Worm (Caenorhabditis elegans) whole organism, early embryonic: ENCODE measurements around the gene Y51A2B.2.
"Not testable (repeated sequence)": the region's sequence is repeated elsewhere in the genome, so short reads cannot be mapped to it uniquely, and the experiment has no call there.

ENCODE experiments used
- B0310.2 ChIP-seq: sonication (generic microtip); optimal IDR thresholded peaks from 2 replicates; lab custom pipeline; 2016; ENCODE audit warnings: mild to moderate bottlenecking, missing genetic modification characterization, missing compliant biosample characterization
- F13C5.2 ChIP-seq: sonication (generic microtip); optimal IDR thresholded peaks from 2 replicates; lab custom pipeline; 2017; ENCODE audit warnings: mild to moderate bottlenecking, missing genetic modification characterization, inconsistent platforms, missing compliant biosample characterization
- aly-1 ChIP-seq: sonication (generic microtip); optimal IDR thresholded peaks from 2 replicates; lab custom pipeline; 2016; ENCODE audit warnings: missing genetic modification characterization, missing compliant biosample characterization
- ama-1 ChIP-seq: fragments of 150-350 bp; optimal IDR thresholded peaks from 2 replicates; lab custom pipeline; 2014
- ceh-13 ChIP-seq: fragments of 200-800 bp; sonication (Bioruptor generic); optimal IDR thresholded peaks from 2 replicates; lab custom pipeline; 2018; ENCODE audit warnings: mild to moderate bottlenecking, missing genetic modification characterization, missing compliant biosample characterization
- ceh-36 ChIP-seq: sonication (generic microtip); optimal IDR thresholded peaks from 2 replicates; lab custom pipeline; 2016; ENCODE audit warnings: missing genetic modification characterization, inconsistent platforms, missing compliant biosample characterization
- ets-7 ChIP-seq: sonication (generic microtip); optimal IDR thresholded peaks from 2 replicates; lab custom pipeline; 2016; ENCODE audit warnings: missing genotype, missing genetic modification characterization, missing compliant biosample characterization
- flt-1 ChIP-seq: fragments of 200-800 bp; sonication (Bioruptor generic); IDR thresholded peaks from 2 replicates; pipeline ENCODE4 v1.3.6; 2022; ENCODE audit warnings: missing genetic modification characterization, missing compliant biosample characterization
- hmbx-1 ChIP-seq: sonication (generic microtip); optimal IDR thresholded peaks from 2 replicates; lab custom pipeline; 2016; ENCODE audit warnings: mild to moderate bottlenecking, missing genetic modification characterization, missing compliant biosample characterization
- hmg-4 ChIP-seq: fragments of 200-800 bp; sonication (Bioruptor generic); optimal IDR thresholded peaks from 2 replicates; lab custom pipeline; 2018; ENCODE audit warnings: mild to moderate bottlenecking, missing genetic modification characterization, missing compliant biosample characterization
- hnd-1 ChIP-seq: sonication (generic microtip); optimal IDR thresholded peaks from 2 replicates; lab custom pipeline; 2016; ENCODE audit warnings: missing genetic modification characterization, missing compliant biosample characterization
- pes-1 ChIP-seq: fragments of 200-800 bp; sonication (Bioruptor generic); IDR thresholded peaks from 2 replicates; pipeline ENCODE4 v1.3.6; 2022; ENCODE audit warnings: missing genetic modification reagents, missing genetic modification characterization, missing compliant biosample characterization
- scrt-1 ChIP-seq: fragments of 200-800 bp; sonication (Bioruptor generic); IDR thresholded peaks from 2 replicates; pipeline ENCODE4 v1.3.6; 2022; ENCODE audit warnings: missing genetic modification characterization, missing compliant biosample characterization
- sea-1 ChIP-seq: fragments of 200-800 bp; sonication (Bioruptor generic); conservative IDR thresholded peaks from 2 replicates; pipeline ENCODE4 v1.3.6; 2022; ENCODE audit warnings: missing genetic modification characterization, missing compliant biosample characterization
- tbx-11 ChIP-seq: fragments of 200-800 bp; sonication (Bioruptor generic); IDR thresholded peaks from 2 replicates; pipeline ENCODE4 v1.3.6; 2022; ENCODE audit warnings: missing genetic modification characterization, missing compliant biosample characterization
- tbx-37 ChIP-seq: fragments of 200-800 bp; sonication (Bioruptor generic); conservative IDR thresholded peaks from 2 replicates; pipeline ENCODE4 v1.3.6; 2022; ENCODE audit warnings: missing genetic modification reagents, missing genetic modification characterization, missing compliant biosample characterization
- tra-4 ChIP-seq: sonication (generic microtip); optimal IDR thresholded peaks from 2 replicates; lab custom pipeline; 2017; ENCODE audit warnings: missing genetic modification characterization, missing compliant biosample characterization

The Y51A2B.2 gene

DNA sequence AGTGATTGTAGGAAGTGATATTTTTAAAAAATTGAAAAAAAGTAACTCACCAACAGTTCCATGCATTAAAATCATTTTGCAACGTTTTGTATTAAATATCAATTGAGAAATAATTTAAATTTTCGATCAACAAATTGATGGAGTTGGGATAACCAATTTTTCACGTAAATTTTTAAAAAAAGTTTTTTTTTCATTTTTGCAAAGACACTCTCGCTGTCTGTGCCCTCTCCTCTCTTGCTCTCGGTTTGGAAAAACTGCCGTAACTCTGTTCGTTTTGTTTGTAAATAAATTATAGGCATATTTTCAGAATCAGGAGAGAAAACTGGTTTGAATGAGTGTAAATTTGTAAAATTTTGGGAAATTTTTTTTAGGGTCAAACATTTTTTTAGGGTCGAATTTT is 23.5 kb downstream of the Y51A2B.2 start, which contains the start of gene Y51A2B.16:
TSS of gene Y51A2B.16 (minus strand) at position 101 of the 400 bp plus-strand sequence.
- no peak for TF ChIP-seq tbx-37 (GFP tag; lab: Robert Waterston, UW)
- no peak for TF ChIP-seq flt-1 (GFP tag; lab: Robert Waterston, UW)
- no peak for TF ChIP-seq ets-7 (tag; lab: Kevin White, UChicago)
- TF ChIP-seq pes-1 (GFP tag; lab: Robert Waterston, UW), result no peak
- TF ChIP-seq hnd-1 (tag; lab: Kevin White, UChicago), result no peak

DNA sequence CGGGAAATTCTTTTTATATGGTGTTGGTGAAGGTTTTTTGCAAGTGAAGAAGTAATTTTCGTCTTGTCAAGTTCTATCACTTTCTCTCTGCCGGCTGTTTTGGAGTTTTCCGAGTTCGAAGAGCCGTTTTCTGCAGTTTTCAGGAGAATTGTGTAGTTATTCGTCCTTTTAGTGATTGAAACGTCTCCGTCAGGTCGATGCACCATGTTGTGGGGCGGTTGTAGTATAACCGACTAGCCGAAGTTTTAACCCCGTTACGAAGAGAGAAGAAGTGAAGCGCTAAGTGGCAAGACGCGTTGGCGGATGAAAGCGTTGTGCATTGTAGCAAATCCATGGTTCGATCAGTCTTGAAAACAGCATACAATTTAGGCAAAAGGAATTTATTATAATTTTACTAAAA is 28.4 kb downstream of the Y51A2B.2 start:
- TF ChIP-seq flt-1 (GFP tag; lab: Robert Waterston, UW), result no peak
- no peak for TF ChIP-seq ets-7 (tag; lab: Kevin White, UChicago)
- no peak for TF ChIP-seq tra-4 (tag; lab: Kevin White, UChicago)
- TF ChIP-seq scrt-1 (GFP tag; lab: Robert Waterston, UW), result no peak
- TF ChIP-seq aly-1 (tag; lab: Kevin White, UChicago), result no peak
- no peak for TF ChIP-seq hmbx-1 (tag; lab: Kevin White, UChicago)
- no peak for TF ChIP-seq F13C5.2 (tag; lab: Kevin White, UChicago)

DNA sequence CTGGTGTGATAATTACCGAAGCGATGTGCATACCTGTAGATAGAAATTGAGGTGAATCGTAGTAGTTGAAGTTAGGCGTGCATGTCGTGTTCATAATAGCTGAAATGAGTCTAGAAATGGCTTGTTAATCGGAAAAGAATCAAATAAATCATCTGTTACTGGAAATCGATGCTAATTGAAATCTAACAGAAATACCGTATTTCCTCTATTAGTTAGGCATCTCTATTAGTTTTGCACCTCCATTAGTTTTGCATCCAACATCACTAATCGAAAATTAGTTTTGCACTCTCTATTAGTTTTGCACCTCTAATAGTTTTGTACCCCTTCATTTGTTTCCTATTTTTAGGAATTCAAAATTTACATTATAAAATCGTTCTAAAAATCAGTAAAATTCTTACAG is 30.5 kb downstream of the Y51A2B.2 start, which contains the start of gene srh-209:
TSS of gene srh-209 (minus strand) at position 101 of the 400 bp plus-strand sequence.
- TF ChIP-seq flt-1 (GFP tag; lab: Robert Waterston, UW); scrt-1 (GFP tag; lab: Robert Waterston, UW); hmbx-1 (tag; lab: Kevin White, UChicago): not testable (repeated sequence)

DNA sequence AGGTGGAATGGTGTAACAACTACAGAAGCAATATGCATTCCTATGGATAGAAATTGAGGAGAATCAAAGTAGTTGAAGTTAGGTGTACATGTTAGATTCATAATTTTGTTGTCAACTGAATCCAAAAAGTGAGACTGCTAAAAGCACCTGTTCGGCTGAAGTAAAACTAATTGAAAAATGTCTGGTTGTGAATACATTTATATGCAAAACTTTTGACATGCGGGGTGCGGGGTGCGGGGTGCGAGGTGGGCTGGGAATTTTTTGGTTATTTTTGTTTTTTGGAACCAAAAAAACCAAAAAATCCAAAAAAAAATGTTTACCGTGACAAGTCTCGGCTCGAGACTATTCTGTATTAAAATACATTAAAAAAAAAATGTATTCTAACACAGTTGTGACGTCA is 35.8 kb downstream of the Y51A2B.2 start, which contains the start of gene srh-207:
TSS of gene srh-207 (minus strand) at position 101 of the 400 bp plus-strand sequence.
- TF ChIP-seq tra-4 (tag; lab: Kevin White, UChicago), result no peak
- TF ChIP-seq ceh-36 (tag; lab: Kevin White, UChicago), result no peak
- no peak for TF ChIP-seq hmbx-1 (tag; lab: Kevin White, UChicago)
- TF ChIP-seq F13C5.2 (tag; lab: Kevin White, UChicago), result no peak
- TF ChIP-seq B0310.2 (tag; lab: Kevin White, UChicago), result no peak
- TF ChIP-seq tbx-37 (GFP tag; lab: Robert Waterston, UW), result no peak
- no peak for TF ChIP-seq ets-7 (tag; lab: Kevin White, UChicago)
- TF ChIP-seq ama-1 (lab: Kevin White, UChicago), result no peak
- TF ChIP-seq pes-1 (GFP tag; lab: Robert Waterston, UW), result no peak
- no peak for TF ChIP-seq tbx-11 (GFP tag; lab: Robert Waterston, UW)
- no peak for TF ChIP-seq hnd-1 (tag; lab: Kevin White, UChicago)
- no peak for TF ChIP-seq ceh-13 (GFP tag; lab: Kevin White, UChicago)
- TF ChIP-seq scrt-1 (GFP tag; lab: Robert Waterston, UW), result no peak
- TF ChIP-seq aly-1 (tag; lab: Kevin White, UChicago), result no peak
- no peak for TF ChIP-seq sea-1 (GFP tag; lab: Robert Waterston, UW)
- no peak for TF ChIP-seq flt-1 (GFP tag; lab: Robert Waterston, UW)
- no peak for TF ChIP-seq hmg-4 (GFP tag; lab: Kevin White, UChicago)

DNA sequence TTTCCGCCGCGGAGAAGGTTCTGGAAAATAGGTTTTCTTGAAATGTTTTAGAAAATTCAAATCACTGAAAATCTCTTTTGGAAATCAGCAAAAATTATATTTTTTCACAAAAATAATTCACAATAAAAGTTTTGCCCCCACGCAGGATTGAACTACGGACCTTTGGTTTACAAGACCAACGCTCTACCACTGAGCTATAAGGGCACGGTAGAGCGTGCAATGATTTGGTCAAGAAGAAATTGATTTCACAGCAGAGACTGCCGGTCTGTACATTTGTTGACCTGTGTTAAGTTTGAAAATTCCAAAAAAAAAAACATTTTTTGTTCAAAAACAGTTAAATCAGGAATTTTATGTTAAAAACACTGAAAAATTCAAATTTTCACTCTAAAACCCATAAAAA is 38.1 kb downstream of the Y51A2B.2 start:
- TF ChIP-seq tbx-37 (GFP tag; lab: Robert Waterston, UW), result no peak

DNA sequence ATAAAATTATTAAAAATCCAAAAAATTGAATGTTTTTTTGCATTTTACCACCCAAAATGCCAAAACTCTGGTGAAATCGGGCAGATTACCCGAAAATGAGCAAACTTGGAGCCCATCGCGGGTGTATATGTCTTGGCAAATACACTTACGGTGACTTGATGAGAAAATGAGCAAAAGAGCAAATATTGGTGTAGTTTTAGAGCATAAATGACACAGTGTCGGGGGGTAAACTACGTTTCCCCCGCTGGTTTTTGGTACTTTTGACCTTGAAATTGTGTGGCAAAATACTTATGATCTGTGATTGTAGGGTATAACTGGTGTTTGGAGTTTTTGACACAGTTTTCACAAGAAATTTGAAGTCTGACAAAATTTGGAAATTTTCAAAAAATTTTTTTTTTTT is 38.6 kb downstream of the Y51A2B.2 start, which contains the start of gene ZK262.2:
TSS of gene ZK262.2 (minus strand) at position 101 of the 400 bp plus-strand sequence.
- TF ChIP-seq ceh-36 (tag; lab: Kevin White, UChicago) (no peak), tra-4 (tag; lab: Kevin White, UChicago) (no peak), pes-1 (GFP tag; lab: Robert Waterston, UW) (no peak), aly-1 (tag; lab: Kevin White, UChicago) (no peak), hmg-4 (GFP tag; lab: Kevin White, UChicago) (no peak), tbx-11 (GFP tag; lab: Robert Waterston, UW) (no peak), hmbx-1 (tag; lab: Kevin White, UChicago) (no peak), tbx-37 (GFP tag; lab: Robert Waterston, UW) (no peak), ceh-13 (GFP tag; lab: Kevin White, UChicago) (no peak), hnd-1 (tag; lab: Kevin White, UChicago) (no peak), F13C5.2 (tag; lab: Kevin White, UChicago) (no peak), B0310.2 (tag; lab: Kevin White, UChicago) (no peak), flt-1 (GFP tag; lab: Robert Waterston, UW) (no peak), ets-7 (tag; lab: Kevin White, UChicago) (no peak), sea-1 (GFP tag; lab: Robert Waterston, UW) (no peak)

DNA sequence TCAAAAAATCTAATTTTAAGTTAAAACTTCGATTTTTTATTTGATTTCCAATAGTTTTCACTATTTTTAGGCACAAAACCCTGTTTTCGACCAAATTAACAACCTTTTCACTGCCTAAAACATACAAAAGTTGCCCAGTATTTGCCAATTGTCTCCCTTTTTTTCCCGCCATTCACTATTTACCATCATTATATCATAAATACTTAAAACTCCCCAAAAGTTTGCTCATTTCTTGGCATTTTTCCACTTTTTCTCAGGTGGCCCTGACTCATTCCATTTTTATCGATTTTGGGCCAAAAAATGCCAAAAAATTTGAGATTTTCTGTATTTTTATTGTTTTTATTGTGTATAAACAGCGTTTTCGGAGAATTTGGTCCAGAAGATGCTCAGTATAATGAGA is 39.8 kb downstream of the Y51A2B.2 start, which contains the start of gene txt-8:
TSS of gene txt-8 (plus strand) at position 301 of the 400 bp plus-strand sequence.
- TF ChIP-seq ets-7 (tag; lab: Kevin White, UChicago) (no peak), ama-1 (lab: Kevin White, UChicago) (no peak), pes-1 (GFP tag; lab: Robert Waterston, UW) (no peak), tbx-37 (GFP tag; lab: Robert Waterston, UW) (no peak), scrt-1 (GFP tag; lab: Robert Waterston, UW) (no peak), hnd-1 (tag; lab: Kevin White, UChicago) (no peak), B0310.2 (tag; lab: Kevin White, UChicago) (no peak), aly-1 (tag; lab: Kevin White, UChicago) (no peak), sea-1 (GFP tag; lab: Robert Waterston, UW) (no peak)
